Worm (Caenorhabditis elegans) whole organism, late embryonic: ENCODE results near the gene F39E9.6.

Experiments used
- C08G9.2 ChIP-seq: sonication (generic microtip); optimal IDR thresholded peaks from 2 replicates; lab custom pipeline; 2016; ENCODE audit warnings: mild to moderate bottlenecking, missing genetic modification characterization, moderate library complexity, missing compliant biosample characterization
- C38D4.7 ChIP-seq: fragments of 200-800 bp; sonication (Bioruptor generic); optimal IDR thresholded peaks from 2 replicates; lab custom pipeline; 2018; ENCODE audit warnings: mild to moderate bottlenecking, missing genetic modification characterization, moderate library complexity, missing compliant biosample characterization
- K02D7.2 ChIP-seq: sonication (generic microtip); optimal IDR thresholded peaks from 2 replicates; lab custom pipeline; 2017; ENCODE audit warnings: mild to moderate bottlenecking, missing genetic modification characterization, missing compliant biosample characterization
- K09A11.1 ChIP-seq: sonication (generic microtip); optimal IDR thresholded peaks from 2 replicates; lab custom pipeline; 2017; ENCODE audit warnings: antibody characterized with exemption, mild to moderate bottlenecking, missing genetic modification characterization, missing compliant biosample characterization; ENCODE audit not compliant: insufficient read depth
- Y22D7AL.16 ChIP-seq: sonication (generic microtip); optimal IDR thresholded peaks from 2 replicates; lab custom pipeline; 2016; ENCODE audit warnings: missing genetic modification characterization, missing compliant biosample characterization
- ahr-1 ChIP-seq: sonication (generic microtip); optimal IDR thresholded peaks from 2 replicates; lab custom pipeline; 2016; ENCODE audit warnings: missing genetic modification characterization, missing compliant biosample characterization
- ama-1 ChIP-seq: fragments of 150-350 bp; optimal IDR thresholded peaks from 2 replicates; lab custom pipeline; 2014
- ceh-18 ChIP-seq: sonication (generic microtip); optimal IDR thresholded peaks from 2 replicates; lab custom pipeline; 2016; ENCODE audit warnings: missing genetic modification characterization, missing compliant biosample characterization
- ceh-19 ChIP-seq: fragments of 200-800 bp; sonication (Bioruptor generic); optimal IDR thresholded peaks from 2 replicates; lab custom pipeline; 2018; ENCODE audit warnings: mild to moderate bottlenecking, missing genetic modification characterization, missing compliant biosample characterization
- ceh-2 ChIP-seq: sonication (generic microtip); optimal IDR thresholded peaks from 2 replicates; lab custom pipeline; 2016; ENCODE audit warnings: missing genotype, missing genetic modification characterization, missing compliant biosample characterization
- ceh-31 ChIP-seq: sonication (generic microtip); optimal IDR thresholded peaks from 2 replicates; lab custom pipeline; 2016; ENCODE audit warnings: missing genetic modification characterization, missing compliant biosample characterization
- ceh-48 ChIP-seq: sonication (generic microtip); optimal IDR thresholded peaks from 2 replicates; lab custom pipeline; 2016; ENCODE audit warnings: missing genetic modification characterization, inconsistent platforms, missing compliant biosample characterization
- ceh-6 ChIP-seq: fragments of 200-800 bp; sonication (Bioruptor generic); optimal IDR thresholded peaks from 2 replicates; lab custom pipeline; 2018; ENCODE audit warnings: mild to moderate bottlenecking, missing genetic modification characterization, missing compliant biosample characterization
- che-1 ChIP-seq: sonication (generic microtip); optimal IDR thresholded peaks from 2 replicates; lab custom pipeline; 2016; ENCODE audit warnings: mild to moderate bottlenecking, missing genetic modification characterization, missing compliant biosample characterization
- dve-1 ChIP-seq: sonication (generic microtip); optimal IDR thresholded peaks from 2 replicates; lab custom pipeline; 2017; ENCODE audit warnings: antibody characterized with exemption, mild to moderate bottlenecking, missing genetic modification characterization, missing compliant biosample characterization
- elt-2 ChIP-seq: sonication (generic microtip); optimal IDR thresholded peaks from 2 replicates; lab custom pipeline; 2016; ENCODE audit warnings: missing genetic modification reagents, missing genetic modification characterization, missing compliant biosample characterization
- fkh-10 ChIP-seq: fragments of 150-350 bp; optimal IDR thresholded peaks from 2 replicates; lab custom pipeline; 2014; ENCODE audit warnings: missing biosample characterization, missing genetic modification reagents, missing genetic modification characterization
- hlh-13 ChIP-seq: fragments of 200-800 bp; sonication (Bioruptor generic); optimal IDR thresholded peaks from 2 replicates; lab custom pipeline; 2018; ENCODE audit warnings: mild to moderate bottlenecking, missing genetic modification characterization, missing compliant biosample characterization
- hlh-6 ChIP-seq: sonication (generic microtip); optimal IDR thresholded peaks from 2 replicates; lab custom pipeline; 2016; ENCODE audit warnings: missing genotype, missing genetic modification characterization, missing compliant biosample characterization
- lim-6 ChIP-seq: sonication (generic microtip); optimal IDR thresholded peaks from 2 replicates; lab custom pipeline; 2016; ENCODE audit warnings: missing genetic modification characterization, missing compliant biosample characterization
- madf-2 ChIP-seq: sonication (generic microtip); optimal IDR thresholded peaks from 2 replicates; lab custom pipeline; 2017; ENCODE audit warnings: missing genetic modification characterization, missing compliant biosample characterization
- nfya-1 ChIP-seq: sonication (generic microtip); optimal IDR thresholded peaks from 2 replicates; lab custom pipeline; 2017; ENCODE audit warnings: missing genetic modification characterization, mild to moderate bottlenecking, missing compliant biosample characterization, antibody characterized with exemption, moderate library complexity
- nhr-11 ChIP-seq: fragments of 150-350 bp; optimal IDR thresholded peaks from 2 replicates; lab custom pipeline; 2014; ENCODE audit warnings: missing biosample characterization, missing genetic modification characterization
- nhr-232 ChIP-seq: sonication (generic microtip); optimal IDR thresholded peaks from 2 replicates; lab custom pipeline; 2016; ENCODE audit warnings: missing genetic modification characterization, missing compliant biosample characterization
- odd-2 ChIP-seq: sonication (generic microtip); optimal IDR thresholded peaks from 2 replicates; lab custom pipeline; 2017; ENCODE audit warnings: antibody characterized with exemption, mild to moderate bottlenecking, missing genetic modification characterization, missing compliant biosample characterization
- pag-3 ChIP-seq: sonication (generic microtip); optimal IDR thresholded peaks from 2 replicates; lab custom pipeline; 2016; ENCODE audit warnings: missing compliant biosample characterization, missing genetic modification characterization, borderline replicate concordance
- pat-9 ChIP-seq: fragments of 200-800 bp; sonication (Bioruptor generic); optimal IDR thresholded peaks from 2 replicates; lab custom pipeline; 2018; ENCODE audit warnings: mild to moderate bottlenecking, missing genetic modification characterization, moderate library complexity, missing compliant biosample characterization
- pha-4 ChIP-seq: fragments of 150-350 bp; optimal IDR thresholded peaks from 2 replicates; lab custom pipeline; 2018; ENCODE audit warnings: missing biosample characterization, missing genetic modification reagents, missing genetic modification characterization
- ref-2 ChIP-seq: sonication (generic microtip); optimal IDR thresholded peaks from 2 replicates; lab custom pipeline; 2016; ENCODE audit warnings: missing genetic modification characterization, missing compliant biosample characterization
- sdc-2 ChIP-seq: sonication (generic microtip); optimal IDR thresholded peaks from 2 replicates; lab custom pipeline; 2016; ENCODE audit warnings: missing genotype, missing genetic modification characterization, missing compliant biosample characterization
- sox-2 ChIP-seq: fragments of 200-800 bp; sonication (Bioruptor generic); IDR thresholded peaks from 2 replicates; pipeline ENCODE4 v1.3.6; 2022; ENCODE audit warnings: missing genetic modification reagents, missing genetic modification characterization, missing compliant biosample characterization
- sox-4 ChIP-seq: sonication (generic microtip); optimal IDR thresholded peaks from 2 replicates; lab custom pipeline; 2017; ENCODE audit warnings: mild to moderate bottlenecking, missing genetic modification characterization, inconsistent platforms, missing compliant biosample characterization
- syd-9 ChIP-seq: sonication (generic microtip); optimal IDR thresholded peaks from 2 replicates; lab custom pipeline; 2016; ENCODE audit warnings: mild to moderate bottlenecking, missing genetic modification characterization, moderate library complexity, missing compliant biosample characterization
- tbx-2 ChIP-seq: sonication (generic microtip); optimal IDR thresholded peaks from 2 replicates; lab custom pipeline; 2016; ENCODE audit warnings: missing genetic modification characterization, missing compliant biosample characterization
- ttx-3 ChIP-seq: sonication (generic microtip); optimal IDR thresholded peaks from 2 replicates; lab custom pipeline; 2016; ENCODE audit warnings: missing genetic modification reagents, missing genetic modification characterization, missing compliant biosample characterization
- unc-42 ChIP-seq: sonication (generic microtip); optimal IDR thresholded peaks from 2 replicates; lab custom pipeline; 2016; ENCODE audit warnings: missing genotype, missing genetic modification characterization, missing compliant biosample characterization
- zip-5 ChIP-seq: sonication (generic microtip); optimal IDR thresholded peaks from 2 replicates; lab custom pipeline; 2016; ENCODE audit warnings: missing genetic modification characterization, missing compliant biosample characterization
- ztf-16 ChIP-seq: sonication (generic microtip); optimal IDR thresholded peaks from 2 replicates; lab custom pipeline; 2017; ENCODE audit warnings: missing genetic modification characterization, missing compliant biosample characterization

F39E9.6 gene

DNA sequence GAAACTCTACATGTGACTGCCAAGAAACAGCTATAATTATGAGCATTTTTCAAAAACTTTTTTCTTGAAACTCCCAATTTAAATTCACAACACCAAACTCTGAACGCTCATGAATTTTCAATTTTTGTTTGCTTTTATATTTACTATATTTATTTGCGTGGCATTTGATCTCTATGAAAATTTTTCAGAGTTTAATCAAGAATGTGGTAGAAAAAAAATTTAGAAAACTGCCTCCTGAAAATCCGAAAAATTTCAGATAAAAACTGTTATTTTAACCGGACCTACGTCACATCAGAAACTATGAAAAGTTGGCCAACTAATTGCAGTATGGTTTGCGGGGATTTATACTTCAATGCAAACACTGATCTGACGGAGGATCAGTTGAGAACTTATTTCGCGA is 18.7 kb upstream of the F39E9.6 start, which contains the start of gene irld-27:
irld-27 (plus strand) TSS at position 301 of the 400 bp plus-strand sequence.
- TF ChIP-seq madf-2 (tag; lab: Kevin White, UChicago): no peak
- TF ChIP-seq ceh-6 (GFP tag; lab: Kevin White, UChicago): no peak
- TF ChIP-seq tbx-2 (tag; lab: Kevin White, UChicago): no peak
- no peak for TF ChIP-seq zip-5 (tag; lab: Kevin White, UChicago)
- TF ChIP-seq lim-6 (tag; lab: Kevin White, UChicago): no peak
- no peak for TF ChIP-seq ttx-3 (tag; lab: Kevin White, UChicago)
- no peak for TF ChIP-seq nhr-232 (tag; lab: Kevin White, UChicago)
- TF ChIP-seq syd-9 (tag; lab: Kevin White, UChicago): no peak
- TF ChIP-seq ztf-16 (tag; lab: Kevin White, UChicago): no peak
- TF ChIP-seq pag-3 (tag; lab: Kevin White, UChicago): no peak
- TF ChIP-seq nhr-11 (tag; lab: Kevin White, UChicago): no peak
- no peak for TF ChIP-seq C08G9.2
- no peak for TF ChIP-seq ceh-31 (tag; lab: Kevin White, UChicago)
- no peak for TF ChIP-seq ceh-2

DNA sequence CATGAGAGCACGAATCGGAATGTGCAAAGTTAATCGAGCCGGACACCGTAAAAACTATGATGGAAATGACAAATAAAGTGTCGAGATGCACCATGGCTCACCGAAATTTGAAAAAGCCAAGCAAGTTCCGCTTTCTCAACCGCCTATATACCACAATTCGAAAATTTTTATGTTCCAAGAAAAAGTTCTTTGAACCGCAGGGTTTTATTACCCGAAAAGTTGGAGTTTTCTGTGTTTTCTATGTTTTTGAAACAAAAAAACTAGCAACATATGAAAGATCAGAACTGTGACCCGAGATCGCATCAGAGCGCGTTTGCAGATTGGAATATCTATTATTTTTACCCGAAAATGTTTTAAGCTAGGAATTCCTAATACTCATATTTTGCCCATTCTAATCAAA is 13.8 kb upstream of the F39E9.6 start, which contains the start of gene Y46D2A.3:
Y46D2A.3 (minus strand) TSS at position 101 of the 400 bp plus-strand sequence.
- TF ChIP-seq pag-3 (tag; lab: Kevin White, UChicago): no peak
- no peak for TF ChIP-seq tbx-2 (tag; lab: Kevin White, UChicago)
- TF ChIP-seq madf-2 (tag; lab: Kevin White, UChicago): no peak
- no peak for TF ChIP-seq sox-4 (tag; lab: Kevin White, UChicago)
- TF ChIP-seq hlh-6 (tag; lab: Kevin White, UChicago): no peak
- no peak for TF ChIP-seq ceh-18 (tag; lab: Kevin White, UChicago)
- TF ChIP-seq nfya-1 (tag; lab: Kevin White, UChicago): no peak

DNA sequence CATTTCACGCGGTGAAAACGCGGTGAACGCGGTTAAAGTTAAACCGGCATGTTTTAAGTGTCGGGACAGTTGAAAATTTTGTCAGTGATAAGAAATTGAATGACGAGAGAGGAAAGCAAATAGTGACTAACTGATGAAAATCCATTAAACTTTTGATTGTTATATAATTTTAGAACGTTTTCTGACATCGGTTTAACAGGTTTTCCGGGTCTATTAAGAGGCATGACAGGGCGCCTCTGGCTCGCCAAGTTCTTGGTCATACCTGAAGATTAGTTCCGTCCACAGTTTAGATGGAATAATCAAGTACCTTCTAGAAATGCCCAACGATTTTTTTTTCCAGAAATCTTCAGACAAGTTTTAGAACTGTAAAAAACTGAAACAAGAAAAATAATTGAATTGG is 9.8 kb upstream of the F39E9.6 start, which contains the start of gene Y46D2A.2:
Y46D2A.2 (minus strand) TSS at position 101 of the 400 bp plus-strand sequence.
- TF ChIP-seq sox-4 (tag; lab: Kevin White, UChicago) (no peak), sdc-2 (no peak), zip-5 (tag; lab: Kevin White, UChicago) (no peak), nfya-1 (tag; lab: Kevin White, UChicago) (no peak), K09A11.1 (tag; lab: Kevin White, UChicago) (no peak), lim-6 (tag; lab: Kevin White, UChicago) (no peak), pha-4 (tag; lab: Kevin White, UChicago) (no peak), dve-1 (tag; lab: Kevin White, UChicago) (no peak), nhr-11 (tag; lab: Kevin White, UChicago) (no peak), ref-2 (no peak), ahr-1 (tag; lab: Kevin White, UChicago) (no peak), hlh-13 (GFP tag; lab: Kevin White, UChicago) (no peak), che-1 (tag; lab: Kevin White, UChicago) (no peak), unc-42 (tag; lab: Kevin White, UChicago) (no peak), ceh-2 (no peak)

DNA sequence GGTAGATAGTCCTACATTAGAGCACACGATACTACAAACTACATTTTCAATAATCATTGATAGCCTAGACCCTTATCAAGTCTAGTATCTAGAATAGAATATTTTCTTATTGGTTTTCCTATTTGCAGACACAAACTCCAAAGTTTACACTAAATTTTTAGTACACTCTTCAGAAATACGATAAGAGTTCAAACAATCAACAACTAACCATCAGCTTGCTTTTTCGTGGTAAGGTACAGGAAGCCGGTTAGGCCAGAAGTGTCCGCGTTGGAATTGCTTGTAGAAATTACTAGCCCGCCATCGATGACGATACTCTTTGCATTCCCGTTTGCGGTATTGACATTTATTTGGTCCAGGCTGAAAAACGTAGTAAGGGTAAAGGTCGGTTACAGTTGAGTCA is 8.9 kb upstream of the F39E9.6 start, which contains the start of gene Y46D2A.1:
Y46D2A.1 (plus strand) TSS at position 301 of the 400 bp plus-strand sequence.
- TF ChIP-seq K02D7.2 (tag; lab: Kevin White, UChicago) (no peak), odd-2 (tag; lab: Kevin White, UChicago) (no peak), sox-2 (GFP tag; lab: Robert Waterston, UW) (no peak), ama-1 (lab: Kevin White, UChicago) (no peak), ztf-16 (tag; lab: Kevin White, UChicago) (no peak), ceh-48 (tag; lab: Kevin White, UChicago) (no peak), unc-42 (tag; lab: Kevin White, UChicago) (no peak), ceh-19 (GFP tag; lab: Kevin White, UChicago) (no peak), elt-2 (no peak), C38D4.7 (no peak), pat-9 (tag; lab: Kevin White, UChicago) (no peak), Y22D7AL.16 (tag; lab: Kevin White, UChicago) (no peak), fkh-10 (GFP tag; lab: Kevin White, UChicago) (no peak), sdc-2 (no peak)
